Worm (Caenorhabditis elegans) whole organism, L4/young adult: Measurements from ENCODE around the gene C03F11.2.

Experiments used
- W03F9.2 ChIP-seq: fragments of 150-350 bp; optimal IDR thresholded peaks from 2 replicates; lab custom pipeline; 2014; ENCODE audit warnings: missing biosample characterization, missing genetic modification characterization
- him-1 ChIP-seq: sonication (generic microtip); optimal IDR thresholded peaks from 2 replicates; lab custom pipeline; 2016; ENCODE audit warnings: missing genotype, missing genetic modification reagents, missing genetic modification characterization, missing compliant biosample characterization

DNA sequence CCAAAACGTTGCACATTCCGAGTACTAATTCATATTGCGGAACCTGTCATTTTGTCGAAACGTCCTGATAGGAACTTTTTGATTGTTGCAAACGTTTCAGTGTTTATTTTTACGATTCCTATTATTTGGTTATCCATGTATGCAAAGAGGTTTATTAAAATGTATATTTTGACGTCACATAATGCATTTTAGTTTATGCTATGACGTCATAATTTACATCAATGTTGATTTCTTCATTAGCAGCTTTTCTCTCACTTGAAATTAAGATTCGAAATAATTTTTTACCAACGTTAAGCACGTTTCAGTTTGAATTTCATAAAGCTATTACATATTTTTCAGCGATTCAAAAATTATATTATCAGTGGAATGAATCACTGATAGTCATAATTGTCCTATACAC, 30.6 kb downstream of the C03F11.2 start:
- TF ChIP-seq him-1 (tag; lab: Kevin White, UChicago) (no peak), W03F9.2 (tag; lab: Kevin White, UChicago) (no peak)
